Worm (Caenorhabditis elegans) whole organism, mixed stage, embryonic: Measurements from ENCODE around the gene ehbp-1.

Experiments
- ces-1 ChIP-seq: fragments of 150-350 bp; optimal IDR thresholded peaks from 2 replicates; lab custom pipeline; 2014; ENCODE audit warnings: missing biosample characterization, missing genetic modification reagents, missing genetic modification characterization
- elt-1 ChIP-seq: sonication (generic microtip); optimal IDR thresholded peaks from 2 replicates; lab custom pipeline; 2017; ENCODE audit warnings: missing genetic modification characterization, mild to moderate bottlenecking, missing compliant biosample characterization, antibody characterized with exemption, moderate library complexity, borderline replicate concordance; ENCODE audit not compliant: insufficient read depth
- ham-2 ChIP-seq: fragments of 200-800 bp; sonication (Bioruptor generic); optimal IDR thresholded peaks from 2 replicates; lab custom pipeline; 2018; ENCODE audit warnings: mild to moderate bottlenecking, missing genetic modification characterization, missing compliant biosample characterization
- hlh-1 ChIP-seq: fragments of 150-350 bp; optimal IDR thresholded peaks from 2 replicates; lab custom pipeline; 2014; ENCODE audit warnings: missing biosample characterization, missing genetic modification reagents, missing genetic modification characterization
- lin-32 ChIP-seq: fragments of 200-800 bp; sonication (Bioruptor generic); optimal IDR thresholded peaks from 2 replicates; lab custom pipeline; 2018; ENCODE audit warnings: mild to moderate bottlenecking, missing genetic modification characterization, missing compliant biosample characterization
- lsy-2 ChIP-seq: fragments of 150-350 bp; optimal IDR thresholded peaks from 2 replicates; lab custom pipeline; 2014; ENCODE audit warnings: missing biosample characterization, missing genetic modification characterization
- nhr-12 ChIP-seq: fragments of 150-350 bp; optimal IDR thresholded peaks from 2 replicates; lab custom pipeline; 2014; ENCODE audit warnings: missing biosample characterization, missing genetic modification characterization
- nhr-237 ChIP-seq: fragments of 150-350 bp; optimal IDR thresholded peaks from 2 replicates; lab custom pipeline; 2014; ENCODE audit warnings: missing biosample characterization, missing genetic modification characterization
- pha-4 ChIP-seq: fragments of 150-350 bp; optimal IDR thresholded peaks from 2 replicates; lab custom pipeline; 2018; ENCODE audit warnings: missing biosample characterization, missing genetic modification reagents, missing genetic modification characterization
- sptf-1 ChIP-seq: sonication (generic microtip); optimal IDR thresholded peaks from 2 replicates; lab custom pipeline; 2017; ENCODE audit warnings: mild to moderate bottlenecking, missing genetic modification characterization, moderate library complexity, missing compliant biosample characterization
- unc-120 ChIP-seq: sonication (generic microtip); optimal IDR thresholded peaks from 2 replicates; lab custom pipeline; 2017; ENCODE audit warnings: missing genetic modification characterization, missing compliant biosample characterization; ENCODE audit not compliant: poor library complexity, severe bottlenecking
- unc-39 ChIP-seq: fragments of 150-350 bp; optimal IDR thresholded peaks from 2 replicates; lab custom pipeline; 2014; ENCODE audit warnings: missing biosample characterization, missing genetic modification characterization
- unc-62 ChIP-seq: fragments of 150-350 bp; optimal IDR thresholded peaks from 2 replicates; lab custom pipeline; 2014; ENCODE audit warnings: missing biosample characterization, missing genetic modification reagents, missing genetic modification characterization
- ztf-11 ChIP-seq: fragments of 150-350 bp; optimal IDR thresholded peaks from 2 replicates; lab custom pipeline; 2014; ENCODE audit warnings: missing biosample characterization, missing genetic modification characterization

DNA sequence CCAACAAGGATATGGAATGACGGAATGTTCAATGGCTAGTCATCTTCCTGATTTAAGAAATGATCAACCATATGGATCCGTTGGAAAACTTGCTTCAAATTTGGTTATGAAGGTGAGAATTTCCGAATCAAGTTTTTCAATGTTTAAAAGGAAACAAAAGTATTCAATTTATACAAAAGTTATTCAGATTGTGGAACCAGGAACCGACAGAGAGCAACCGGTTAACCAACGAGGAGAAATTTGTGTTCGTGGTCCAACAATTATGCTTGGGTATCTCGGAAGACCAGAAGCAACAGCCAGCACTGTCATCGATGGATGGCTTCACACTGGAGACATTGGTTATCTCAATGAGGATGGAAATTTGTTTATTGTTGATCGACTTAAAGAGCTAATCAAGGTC lies 40.8 kb upstream of the ehbp-1 start:
- TF ChIP-seq pha-4 (tag; lab: Kevin White, UChicago) (no peak), nhr-237 (tag; lab: Kevin White, UChicago) (no peak), unc-39 (tag; lab: Kevin White, UChicago) (no peak), ztf-11 (tag; lab: Kevin White, UChicago) (no peak), unc-62 (GFP tag; lab: Kevin White, UChicago) (no peak), hlh-1 (no peak), nhr-12 (no peak), elt-1 (no peak), ces-1 (GFP tag; lab: Kevin White, UChicago) (no peak), ham-2 (no peak), unc-120 (tag; lab: Kevin White, UChicago) (no peak), lsy-2 (tag; lab: Kevin White, UChicago) (no peak), sptf-1 (tag; lab: Kevin White, UChicago) (no peak), lin-32 (GFP tag; lab: Kevin White, UChicago) (no peak)
